Worm (Caenorhabditis elegans): ENCODE results near the gene sec-20.

sec-20 gene

DNA sequence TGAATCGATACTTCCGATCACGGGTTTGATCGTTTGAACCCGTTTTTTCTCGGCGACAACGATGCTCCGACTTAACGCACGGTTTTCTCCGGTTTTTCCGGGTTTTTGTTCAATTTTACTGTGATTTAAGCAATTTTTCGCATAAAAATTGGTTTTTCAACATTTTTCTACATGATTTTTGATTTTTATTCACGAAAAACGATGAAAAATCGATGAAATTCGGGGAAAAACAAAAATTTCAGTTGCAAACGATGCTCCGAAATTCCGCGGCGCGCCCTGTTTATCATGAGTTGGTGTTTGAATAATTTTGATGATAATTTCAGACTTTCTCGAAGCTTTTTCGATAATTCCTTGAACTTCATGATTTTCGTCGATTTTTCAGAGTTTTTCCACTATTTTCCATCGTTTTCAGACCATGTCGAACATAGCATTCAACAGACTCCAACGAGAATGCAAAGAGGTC lies 3.4 kb upstream of the sec-20 start, which contains the start of gene ubc-20 (continued):
- TF ChIP-seq ets-5 (GFP tag; IDR thresholded peaks at IDR 0.05) (no peak), blmp-1 (tag; optimal IDR thresholded peaks at IDR 0.05) (peak; percentile 12), unc-98 (GFP tag; IDR thresholded peaks at IDR 0.05) (no peak)

ce11 chrIII:189280-189679 lies 2.6 kb upstream of the sec-20 start:
- TF ChIP-seq swsn-7 (tag; optimal IDR thresholded peaks at IDR 0.05) (no peak), snu-23 (GFP tag; optimal IDR thresholded peaks at IDR 0.05) (no peak), sox-4 (tag; optimal IDR thresholded peaks at IDR 0.05) (no peak), dpl-1 (GFP tag; optimal IDR thresholded peaks at IDR 0.05) (no peak), pqm-1 (tag; optimal IDR thresholded peaks at IDR 0.05) (no peak), fkh-8 (tag; optimal IDR thresholded peaks at IDR 0.05) (no peak), xbp-1 (tag; optimal IDR thresholded peaks at IDR 0.05) (no peak), mep-1 (tag; optimal IDR thresholded peaks at IDR 0.05) (no peak), ceh-8 (GFP tag; optimal IDR thresholded peaks at IDR 0.05) (no peak), egl-27 (tag; optimal IDR thresholded peaks at IDR 0.05) (no peak), sptf-1 (tag; optimal IDR thresholded peaks at IDR 0.05) (no peak), hlh-17 (GFP tag; optimal IDR thresholded peaks at IDR 0.05; ENCODE audit: borderline replicate concordance) (no peak), mdl-1 (tag; optimal IDR thresholded peaks at IDR 0.05) (no peak), hlh-4 (tag; optimal IDR thresholded peaks at IDR 0.05) (no peak), nhr-19 (GFP tag; conservative IDR thresholded peaks at IDR 0.05) (no peak)

- TF ChIP-seq ztf-4 (tag; optimal IDR thresholded peaks at IDR 0.05) (no peak), fkh-10 (GFP tag; optimal IDR thresholded peaks at IDR 0.05) (no peak)
Measured at ce11 chrIII:190686-191085, 1.2 kb upstream of the sec-20 start, which contains the start of gene cox-17. Gene cox-17, plus strand, starts transcription at chrIII:190986.

ce11 chrIII:194160-194559 lies 2.3 kb downstream of the sec-20 start, which contains the start of gene F40G9.17:
Gene F40G9.17, plus strand, starts transcription at chrIII:194460.
- TF ChIP-seq blmp-1 (tag; optimal IDR thresholded peaks at IDR 0.05) (no peak), nhr-85 (tag) (peak; percentile 10)

ce11 chrIII:203953-204352 lies 12.1 kb downstream of the sec-20 start:
- TF ChIP-seq pax-3 (tag; optimal IDR thresholded peaks at IDR 0.05) (no peak), fkh-4 (tag; optimal IDR thresholded peaks at IDR 0.05; ENCODE audit: borderline replicate concordance) (no peak), lin-39 (tag; optimal IDR thresholded peaks at IDR 0.05) (no peak), mab-9 (GFP tag; IDR thresholded peaks at IDR 0.05) (no peak), efl-1 (optimal IDR thresholded peaks at IDR 0.05) (no peak), efl-1 (GFP tag; optimal IDR thresholded peaks at IDR 0.05 in 1 of 2) (peak in 1 of 2 experiments; percentile 67), nhr-19 (GFP tag; conservative IDR thresholded peaks at IDR 0.05) (no peak), snu-23 (GFP tag; optimal IDR thresholded peaks at IDR 0.05) (no peak)

ce11 chrIII:207023-207422 lies 15.1 kb downstream of the sec-20 start, which contains the start of gene W10C4.1:
Gene W10C4.1, minus strand, starts transcription at chrIII:207123.
- TF ChIP-seq ceh-90 (tag; optimal IDR thresholded peaks at IDR 0.05) (no peak), nhr-85 (tag) (peak; percentile 36)

DNA sequence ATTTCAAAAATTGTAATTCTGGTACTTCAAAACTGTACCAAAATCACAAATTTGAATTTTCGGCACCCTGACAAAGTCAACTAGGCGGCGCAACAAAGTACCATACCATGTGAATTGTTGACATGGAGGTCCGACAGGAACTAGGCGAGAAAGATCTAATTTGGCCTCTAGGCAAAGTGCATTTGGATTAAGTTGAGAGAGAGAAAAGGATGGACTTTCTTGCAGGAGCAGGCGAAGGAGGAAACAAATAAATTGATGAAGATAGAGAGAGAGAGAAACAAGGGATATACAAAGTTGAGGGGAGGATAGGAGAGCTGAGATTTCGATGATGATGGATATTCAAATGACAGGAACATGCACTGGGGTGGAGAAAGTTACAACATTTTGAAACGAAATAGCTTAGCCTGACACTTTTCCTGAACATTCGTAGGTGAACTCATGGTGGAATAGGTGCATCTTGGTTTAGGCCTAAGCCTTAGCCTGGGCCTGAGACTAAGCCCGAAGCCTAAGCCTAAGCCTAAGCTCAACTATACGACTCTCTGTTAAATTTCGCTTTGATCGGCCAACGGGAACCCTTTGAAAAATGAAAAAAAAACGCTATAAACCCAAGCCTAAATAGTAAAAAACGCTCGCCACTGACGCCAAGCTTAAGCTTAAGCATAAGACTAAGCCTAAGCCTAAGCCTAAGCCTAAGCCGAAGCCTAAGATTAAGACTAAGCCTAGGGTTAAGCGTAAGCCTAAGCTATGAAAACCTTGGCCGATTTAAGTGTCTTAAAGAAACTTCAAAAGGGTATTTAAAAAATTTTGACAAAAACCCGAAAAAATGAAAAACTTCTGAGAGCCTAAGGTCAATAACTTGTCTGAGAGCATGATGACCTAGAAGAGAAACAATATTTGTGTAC lies 17.1 kb downstream of the sec-20 start:
- TF ChIP-seq aha-1 (tag; optimal IDR thresholded peaks at IDR 0.05) (no peak), elt-3 (tag; optimal IDR thresholded peaks at IDR 0.05) (no peak), dpl-1 (GFP tag; optimal IDR thresholded peaks at IDR 0.05) (no peak), ceh-90 (tag; optimal IDR thresholded peaks at IDR 0.05) (no peak), fkh-10 (GFP tag; optimal IDR thresholded peaks at IDR 0.05) (peak; percentile 59), efl-1 (optimal IDR thresholded peaks at IDR 0.05) (no peak), efl-1 (GFP tag; optimal IDR thresholded peaks at IDR 0.05 in 1 of 2) (no peak)
